Fruit fly (Drosophila melanogaster) whole organism, embryonic: Measurements from ENCODE around the gene scpr-B.

Experiments used
- Atf6 ChIP-seq: fragments of 200-800 bp; sonication (Bioruptor generic); IDR thresholded peaks from 2 replicates; pipeline ENCODE4 v1.3.6; 2022; ENCODE audit warnings: missing biosample characterization, missing genetic modification characterization
- Awh ChIP-seq: fragments of 200-800 bp; sonication (Bioruptor generic); IDR thresholded peaks from 2 replicates; pipeline ENCODE4, ENCODE4 v1.3.6; 2022; ENCODE audit warnings: missing biosample characterization, missing genetic modification characterization
- Bdp1 ChIP-seq: fragments of 200-800 bp; sonication (Bioruptor generic); optimal IDR thresholded peaks from 3 replicates; lab custom pipeline; 2016; ENCODE audit warnings: missing biosample characterization, missing genetic modification characterization
- C15 ChIP-seq: fragments of 200-800 bp; sonication (Bioruptor generic); IDR thresholded peaks from 3 replicates; pipeline ENCODE4 v1.3.6; 2022; ENCODE audit warnings: missing biosample characterization, missing genetic modification characterization
- CG10274 ChIP-seq: fragments of 200-800 bp; sonication (Bioruptor generic); optimal IDR thresholded peaks from 3 replicates; lab custom pipeline; 2017; ENCODE audit warnings: missing biosample characterization, mild to moderate bottlenecking, missing genetic modification characterization
- CG10565 ChIP-seq: fragments of 200-800 bp; sonication (Bioruptor generic); optimal IDR thresholded peaks from 3 replicates; lab custom pipeline; 2016; ENCODE audit warnings: missing biosample characterization, mild to moderate bottlenecking, missing genetic modification characterization
- CG12744 ChIP-seq: fragments of 200-800 bp; sonication (Bioruptor generic); optimal IDR thresholded peaks from 2 replicates; lab custom pipeline; 2016; ENCODE audit warnings: missing biosample characterization, missing genetic modification characterization
- CG14014 ChIP-seq: fragments of 200-800 bp; sonication (Bioruptor generic); IDR thresholded peaks from 2 replicates; pipeline ENCODE4 v1.3.6; 2022; ENCODE audit warnings: missing biosample characterization, missing genetic modification characterization
- CG14667 ChIP-seq: fragments of 200-800 bp; sonication (Bioruptor generic); IDR thresholded peaks from 2 replicates; pipeline ENCODE4 v1.3.6; 2022; ENCODE audit warnings: missing biosample characterization, missing genetic modification characterization
- CG1529 ChIP-seq: fragments of 200-800 bp; sonication (Bioruptor generic); optimal IDR thresholded peaks from 3 replicates; lab custom pipeline; 2018; ENCODE audit warnings: missing biosample characterization, missing genetic modification characterization
- CG16863 ChIP-seq: fragments of 200-800 bp; sonication (Bioruptor generic); optimal IDR thresholded peaks from 3 replicates; lab custom pipeline; 2016; ENCODE audit warnings: missing biosample characterization, missing genetic modification characterization
- CG17328 ChIP-seq: fragments of 200-800 bp; sonication (Bioruptor generic); IDR thresholded peaks from 2 replicates; pipeline ENCODE4 v1.3.6; 2022; ENCODE audit warnings: missing biosample characterization, missing genetic modification characterization
- CG2129 ChIP-seq: fragments of 200-800 bp; sonication (Bioruptor generic); IDR thresholded peaks from 2 replicates; pipeline ENCODE4 v1.3.6; 2022; ENCODE audit warnings: missing biosample characterization, missing genetic modification characterization; ENCODE audit not compliant: partially characterized antibody
- CG4730 ChIP-seq: fragments of 200-800 bp; sonication (Bioruptor generic); IDR thresholded peaks from 2 replicates; pipeline ENCODE4 v1.3.6; 2022; ENCODE audit warnings: missing biosample characterization, missing genetic modification characterization
- CG6254 ChIP-seq: fragments of 200-800 bp; sonication (Bioruptor generic); optimal IDR thresholded peaks from 3 replicates; lab custom pipeline; 2017; ENCODE audit warnings: mild to moderate bottlenecking, missing biosample characterization, missing genetic modification reagents, missing genetic modification characterization
- CG7928 ChIP-seq: fragments of 200-800 bp; sonication (Bioruptor generic); optimal IDR thresholded peaks from 2 replicates; lab custom pipeline; 2017; ENCODE audit warnings: missing biosample characterization, mild to moderate bottlenecking, missing genetic modification characterization
- CG8290 ChIP-seq, 3 experiments: fragments of 200-800 bp; sonication (Bioruptor generic); optimal IDR thresholded peaks; 2 replicates each; lab custom pipeline; 2016 to 2019; ENCODE audit warnings: missing biosample characterization in 3 of 3, missing genetic modification characterization in 3 of 3, mild to moderate bottlenecking in 2 of 3, moderate library complexity in 1 of 3
- CG9932 ChIP-seq: fragments of 200-800 bp; sonication (Bioruptor generic); IDR thresholded peaks from 2 replicates; pipeline ENCODE4 v1.3.6; 2022; ENCODE audit warnings: missing biosample characterization, missing genetic modification characterization
- CkIIα-i1 ChIP-seq: fragments of 200-800 bp; sonication (Bioruptor generic); IDR thresholded peaks from 2 replicates; pipeline ENCODE4 v1.3.6; 2022; ENCODE audit warnings: missing biosample characterization, missing genetic modification characterization
- Ets65A ChIP-seq: fragments of 200-800 bp; sonication (Bioruptor generic); peaks from one replicate; lab custom pipeline; 2016; ENCODE audit warnings: missing biosample characterization, missing genetic modification characterization
- HLHmδ ChIP-seq: fragments of 200-800 bp; sonication (Bioruptor generic); optimal IDR thresholded peaks from 2 replicates; lab custom pipeline; 2018; ENCODE audit warnings: missing biosample characterization, mild to moderate bottlenecking, missing genetic modification characterization, moderate library complexity
- HmgD ChIP-seq: fragments of 200-800 bp; sonication (Bioruptor generic); optimal IDR thresholded peaks from 3 replicates; lab custom pipeline; 2016; ENCODE audit warnings: missing biosample characterization, missing genetic modification characterization
- Lim3 ChIP-seq: fragments of 200-800 bp; sonication (Bioruptor generic); IDR thresholded peaks from 2 replicates; pipeline ENCODE4 v1.3.6; 2022; ENCODE audit warnings: missing biosample characterization, missing genetic modification characterization
- MESR4 ChIP-seq: fragments of 200-800 bp; sonication (Bioruptor generic); optimal IDR thresholded peaks from 2 replicates; lab custom pipeline; 2018; ENCODE audit warnings: missing biosample characterization, mild to moderate bottlenecking, missing genetic modification characterization, moderate library complexity
- Mad ChIP-seq: fragments of 200-800 bp; sonication (Bioruptor generic); optimal IDR thresholded peaks from 2 replicates; lab custom pipeline; 2016; ENCODE audit warnings: missing biosample characterization, missing genetic modification characterization
- Mrtf ChIP-seq: fragments of 200-800 bp; sonication (Bioruptor generic); IDR thresholded peaks from 3 replicates; pipeline ENCODE4 v1.3.6; 2022; ENCODE audit warnings: missing biosample characterization, missing genetic modification characterization
- Nf-YC ChIP-seq: fragments of 200-800 bp; optimal IDR thresholded peaks from 3 replicates; lab custom pipeline; 2019; ENCODE audit warnings: missing biosample characterization, mild to moderate bottlenecking, missing genetic modification characterization, moderate library complexity
- Poxn ChIP-seq: fragments of 200-800 bp; sonication (Bioruptor generic); IDR thresholded peaks from 2 replicates; pipeline ENCODE4 v1.3.6; 2022; ENCODE audit warnings: missing biosample characterization, missing genetic modification characterization
- Ravus ChIP-seq: fragments of 200-800 bp; sonication (Bioruptor generic); IDR thresholded peaks from 2 replicates; pipeline ENCODE4 v1.3.6; 2022; ENCODE audit warnings: missing biosample characterization, missing genetic modification characterization
- Rx ChIP-seq: fragments of 200-800 bp; sonication (Bioruptor generic); IDR thresholded peaks from 2 replicates; pipeline ENCODE4 v1.3.6; 2022; ENCODE audit warnings: missing biosample characterization, missing genetic modification characterization
- Sry-β ChIP-seq: fragments of 200-800 bp; sonication (Bioruptor generic); optimal IDR thresholded peaks from 2 replicates; lab custom pipeline; 2018; ENCODE audit warnings: missing biosample characterization, mild to moderate bottlenecking, missing genetic modification characterization, moderate library complexity
- Xbp1 ChIP-seq: fragments of 200-800 bp; sonication (Bioruptor generic); optimal IDR thresholded peaks from 3 replicates; lab custom pipeline; 2016; ENCODE audit warnings: missing biosample characterization, mild to moderate bottlenecking, missing genetic modification characterization
- Xrp1 ChIP-seq: fragments of 200-800 bp; sonication (Bioruptor generic); IDR thresholded peaks from 2 replicates; pipeline ENCODE4 v1.3.6; 2022; ENCODE audit warnings: missing biosample characterization, missing genetic modification characterization
- aop ChIP-seq: fragments of 200-800 bp; sonication (Bioruptor generic); IDR thresholded peaks from 2 replicates; pipeline ENCODE4 v1.3.6; 2022; ENCODE audit warnings: missing biosample characterization, missing genetic modification characterization
- ara ChIP-seq: fragments of 200-800 bp; sonication (Bioruptor generic); IDR thresholded peaks from 2 replicates; pipeline ENCODE4 v1.3.6; 2022; ENCODE audit warnings: missing biosample characterization, missing genetic modification characterization
- croc ChIP-seq: fragments of 200-800 bp; sonication (Bioruptor generic); conservative IDR thresholded peaks from 3 replicates; pipeline ENCODE4 v1.3.6; 2022; ENCODE audit warnings: missing biosample characterization, missing genetic modification characterization
- crol ChIP-seq: fragments of 200-800 bp; sonication (Bioruptor generic); IDR thresholded peaks from 2 replicates; pipeline ENCODE4 v1.3.6; 2022; ENCODE audit warnings: missing biosample characterization, missing genetic modification characterization
- dmrt11E ChIP-seq: fragments of 200-800 bp; sonication (Bioruptor generic); optimal IDR thresholded peaks from 3 replicates; lab custom pipeline; 2018; ENCODE audit warnings: missing biosample characterization, mild to moderate bottlenecking, missing genetic modification characterization, moderate library complexity
- ewg ChIP-seq: fragments of 200-800 bp; sonication (Bioruptor generic); optimal IDR thresholded peaks from 3 replicates; lab custom pipeline; 2017; ENCODE audit warnings: mild to moderate bottlenecking, missing biosample characterization, missing genetic modification reagents, missing genetic modification characterization
- fu2 ChIP-seq: fragments of 200-800 bp; sonication (Bioruptor generic); optimal IDR thresholded peaks from 2 replicates; lab custom pipeline; 2016; ENCODE audit warnings: missing biosample characterization, missing genetic modification characterization
- lmd ChIP-seq: fragments of 200-800 bp; sonication (Bioruptor generic); IDR thresholded peaks from 2 replicates; pipeline ENCODE4 v1.3.6; 2022; ENCODE audit warnings: missing biosample characterization, missing genetic modification characterization
- nom ChIP-seq: fragments of 200-800 bp; sonication (Bioruptor generic); optimal IDR thresholded peaks from 2 replicates; lab custom pipeline; 2017; ENCODE audit warnings: missing biosample characterization, missing genetic modification characterization, mild to moderate bottlenecking, moderate library complexity, missing genetic modification reagents
- odd ChIP-seq: fragments of 200-800 bp; sonication (Bioruptor generic); optimal IDR thresholded peaks from 2 replicates; lab custom pipeline; 2017; ENCODE audit warnings: missing biosample characterization, mild to moderate bottlenecking, missing genetic modification characterization
- otp ChIP-seq: fragments of 200-800 bp; sonication (Bioruptor generic); IDR thresholded peaks from 3 replicates; pipeline ENCODE4, ENCODE4 v1.3.6; 2022; ENCODE audit warnings: missing biosample characterization, missing genetic modification characterization
- salm ChIP-seq: fragments of 200-800 bp; sonication (Bioruptor generic); optimal IDR thresholded peaks from 2 replicates; lab custom pipeline; 2018; ENCODE audit warnings: missing biosample characterization, mild to moderate bottlenecking, missing genetic modification characterization
- sens-2 ChIP-seq: fragments of 200-800 bp; sonication (Bioruptor generic); IDR thresholded peaks from 2 replicates; pipeline ENCODE4 v1.3.6; 2022; ENCODE audit warnings: missing biosample characterization, missing genetic modification characterization
- stc ChIP-seq: fragments of 200-800 bp; sonication (Bioruptor generic); IDR thresholded peaks from 2 replicates; pipeline ENCODE4 v1.3.6; 2022; ENCODE audit warnings: missing biosample characterization, missing genetic modification characterization
- stwl ChIP-seq: fragments of 200-800 bp; sonication (Bioruptor generic); optimal IDR thresholded peaks from 3 replicates; lab custom pipeline; 2018; ENCODE audit warnings: missing biosample characterization, mild to moderate bottlenecking, missing genetic modification characterization, moderate library complexity
- tio ChIP-seq: fragments of 200-800 bp; sonication (Bioruptor generic); optimal IDR thresholded peaks from 2 replicates; lab custom pipeline; 2017; ENCODE audit warnings: missing biosample characterization, missing genetic modification characterization, inconsistent platforms
- trem ChIP-seq: fragments of 200-800 bp; optimal IDR thresholded peaks from 3 replicates; lab custom pipeline; 2019; ENCODE audit warnings: missing biosample characterization, mild to moderate bottlenecking, missing genetic modification characterization, moderate library complexity
- yki ChIP-seq: fragments of >200 bp; optimal IDR thresholded peaks from 3 replicates; lab custom pipeline; 2018
- zfh2 ChIP-seq: fragments of 200-800 bp; sonication (Bioruptor generic); optimal IDR thresholded peaks from 2 replicates; lab custom pipeline; 2016; ENCODE audit warnings: missing biosample characterization, missing genetic modification characterization

scpr-B gene

dm6 chr3R:11200885-11201421 is 39.8 kb downstream of the scpr-B start (continued):
- TF ChIP-seq CG6254 (GFP tag; lab: Kevin White, UChicago) (no peak), zfh2 (peak; percentile 28), tio (GFP tag; lab: Kevin White, UChicago) (peak; percentile 55), otp (no peak), Xbp1 (peak; percentile 63), C15 (no peak), CG12744 (no peak), nom (GFP tag; lab: Kevin White, UChicago) (no peak), Rx (GFP tag; lab: Robert Waterston, UW) (no peak), CG1529 (GFP tag; lab: Kevin White, UChicago) (no peak), ara (GFP tag; lab: Robert Waterston, UW) (no peak), lmd (GFP tag; lab: Robert Waterston, UW) (peak; percentile 49; the same call in 1 of the 2 replicates), Lim3 (no peak), Xrp1 (no peak), HLHmδ (no peak), CG10565 (GFP tag; lab: Kevin White, UChicago) (no peak), sens-2 (GFP tag; lab: Robert Waterston, UW) (no peak), salm (tag; lab: Kevin White, UChicago) (peak; percentile 20), yki (lab: Kevin White, UChicago) (no peak), CG14014 (GFP tag; lab: Robert Waterston, UW) (no peak), CG9932 (GFP tag; lab: Robert Waterston, UW) (peak; percentile 40), CG17328 (GFP tag; lab: Robert Waterston, UW) (peak; percentile 39; the same call in 1 of the 2 replicates), Bdp1 (GFP tag; lab: Kevin White, UChicago) (no peak), Poxn (GFP tag; lab: Robert Waterston, UW) (no peak), Atf6 (GFP tag; lab: Robert Waterston, UW) (peak; percentile 75; the same call in 1 of the 2 replicates), stwl (no peak), CG2129 (GFP tag; lab: Robert Waterston, UW) (no peak), Sry-β (GFP tag; lab: Kevin White, UChicago) (no peak), stc (GFP tag; lab: Robert Waterston, UW) (0 out of 2 replicates have a peak, but pooled peaks have one; percentile 23), trem (tag; lab: Kevin White, UChicago) (no peak), Awh (no peak), MESR4 (GFP tag; lab: Kevin White, UChicago) (no peak), CG16863 (no peak), CG10274 (GFP tag; lab: Kevin White, UChicago) (peak; percentile 13), Ravus (GFP tag; lab: Robert Waterston, UW) (no peak), Ets65A (GFP tag; lab: Kevin White, UChicago) (no peak), ewg (GFP tag; lab: Kevin White, UChicago) (no peak), crol (GFP tag; lab: Robert Waterston, UW) (no peak), dmrt11E (no peak), croc (GFP tag; lab: Robert Waterston, UW) (no peak), fu2 (GFP tag; lab: Kevin White, UChicago) (no peak), aop (GFP tag; lab: Robert Waterston, UW) (no peak), CkIIα-i1 (no peak), CG7928 (GFP tag; lab: Kevin White, UChicago) (no peak), CG14667 (GFP tag; lab: Robert Waterston, UW) (no peak), Nf-YC (tag; lab: Kevin White, UChicago) (no peak), odd (GFP tag; lab: Kevin White, UChicago) (peak; percentile 43), CG8290 (GFP tag; optimal IDR thresholded peaks at IDR 0.05; lab: Kevin White, UChicago) (no peak), CG8290 (tag; optimal IDR thresholded peaks at IDR 0.05; lab: Kevin White, UChicago) (no peak), Mrtf (GFP tag; lab: Robert Waterston, UW) (no peak), CG4730 (GFP tag; lab: Robert Waterston, UW) (no peak), Mad (no peak), HmgD (GFP tag; lab: Kevin White, UChicago) (no peak)
